Worm (Caenorhabditis elegans): Measurements from ENCODE around the gene nlp-78.

Gene nlp-78

ce11 chrII:9172849-9173248 is 36.9 kb downstream of the nlp-78 start, which contains the start of gene T23G7.2:
Gene T23G7.2 (minus strand): TSS chrII:9172949.
- TF ChIP-seq bed-2 (GFP tag; IDR thresholded peaks at IDR 0.05) (no peak), nfya-1 (tag; optimal IDR thresholded peaks at IDR 0.05; ENCODE audit: borderline replicate concordance, insufficient read depth) (peak; percentile 29)

DNA sequence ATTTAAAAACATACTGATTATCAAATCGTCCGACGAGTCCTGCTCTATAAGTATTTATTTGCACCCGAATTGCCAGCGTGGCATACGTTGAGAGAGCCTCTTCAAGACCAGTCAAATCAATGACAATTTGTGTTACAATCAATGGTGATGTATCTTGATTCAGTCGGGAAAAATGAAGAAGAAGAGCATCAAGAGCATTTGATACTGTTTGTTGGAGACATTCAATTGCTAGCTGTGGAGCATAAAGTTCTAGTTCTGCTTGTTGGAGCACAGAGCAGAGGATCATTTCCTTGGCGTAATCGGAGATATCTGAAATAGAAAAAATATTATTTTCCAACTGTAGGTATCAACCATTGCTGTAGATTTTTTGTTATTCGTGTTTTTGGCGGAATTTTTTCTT is 37.5 kb downstream of the nlp-78 start:
- TF ChIP-seq F33H1.4 (GFP tag; IDR thresholded peaks at IDR 0.05), result no peak
- no peak for TF ChIP-seq ztf-18 (tag; optimal IDR thresholded peaks at IDR 0.05)
- TF ChIP-seq aptf-2 (GFP tag; conservative IDR thresholded peaks at IDR 0.05), result no peak
- TF ChIP-seq bed-1 (GFP tag; IDR thresholded peaks at IDR 0.05), result no peak
- no peak for TF ChIP-seq K12H6.12 (tag; optimal IDR thresholded peaks at IDR 0.05)
- no peak for TF ChIP-seq snpc-1.3 (tag; optimal IDR thresholded peaks at IDR 0.05; ENCODE audit: insufficient read depth)
- TF ChIP-seq Y53F4B.3 (GFP tag; IDR thresholded peaks at IDR 0.05), result no peak
- no peak for TF ChIP-seq lsy-27 (tag; optimal IDR thresholded peaks at IDR 0.05; ENCODE audit: borderline replicate concordance, insufficient read depth)
- no peak for TF ChIP-seq snpc-1.1 (tag; optimal IDR thresholded peaks at IDR 0.05; ENCODE audit: insufficient read depth)
- no peak for TF ChIP-seq egrh-3 (GFP tag; IDR thresholded peaks at IDR 0.05)
- no peak for TF ChIP-seq lin-26 (GFP tag; IDR thresholded peaks at IDR 0.05)
- TF ChIP-seq nhr-120 (GFP tag; IDR thresholded peaks at IDR 0.05), result no peak
- no peak for TF ChIP-seq F39B2.1 (GFP tag; IDR thresholded peaks at IDR 0.05)
- no peak for TF ChIP-seq pha-4 (tag; optimal IDR thresholded peaks at IDR 0.05)
- TF ChIP-seq F57C9.4 (tag; optimal IDR thresholded peaks at IDR 0.05), result no peak
- TF ChIP-seq egl-18 (GFP tag; IDR thresholded peaks at IDR 0.05), result no peak
- no peak for TF ChIP-seq lag-1 (GFP tag; IDR thresholded peaks at IDR 0.05)

- TF ChIP-seq Y67H2A.10 (GFP tag; conservative IDR thresholded peaks at IDR 0.05) (no peak), bed-2 (GFP tag; IDR thresholded peaks at IDR 0.05) (no peak), mcd-1 (GFP tag; IDR thresholded peaks at IDR 0.05) (no peak), pha-4 (tag; optimal IDR thresholded peaks at IDR 0.05) (no peak), nhr-179 (tag; optimal IDR thresholded peaks at IDR 0.05) (no peak), B0336.3 (GFP tag; IDR thresholded peaks at IDR 0.05) (no peak), attf-3 (GFP tag; conservative IDR thresholded peaks at IDR 0.05) (no peak), F22D6.2 (tag; optimal IDR thresholded peaks at IDR 0.05) (no peak), lag-1 (GFP tag; IDR thresholded peaks at IDR 0.05) (no peak), C17E4.6 (GFP tag; IDR thresholded peaks at IDR 0.05) (no peak), gei-17 (GFP tag; optimal IDR thresholded peaks at IDR 0.05) (no peak), B0261.1 (tag; optimal IDR thresholded peaks at IDR 0.05) (no peak), madf-10 (tag; optimal IDR thresholded peaks at IDR 0.05) (no peak), hrde-1 (tag; optimal IDR thresholded peaks at IDR 0.05; ENCODE audit: borderline replicate concordance) (no peak), let-607 (tag; optimal IDR thresholded peaks at IDR 0.05) (no peak), ets-4 (GFP tag; optimal IDR thresholded peaks at IDR 0.05) (no peak)
Measured at ce11 chrII:9176523-9176922, 40.5 kb downstream of the nlp-78 start.

DNA sequence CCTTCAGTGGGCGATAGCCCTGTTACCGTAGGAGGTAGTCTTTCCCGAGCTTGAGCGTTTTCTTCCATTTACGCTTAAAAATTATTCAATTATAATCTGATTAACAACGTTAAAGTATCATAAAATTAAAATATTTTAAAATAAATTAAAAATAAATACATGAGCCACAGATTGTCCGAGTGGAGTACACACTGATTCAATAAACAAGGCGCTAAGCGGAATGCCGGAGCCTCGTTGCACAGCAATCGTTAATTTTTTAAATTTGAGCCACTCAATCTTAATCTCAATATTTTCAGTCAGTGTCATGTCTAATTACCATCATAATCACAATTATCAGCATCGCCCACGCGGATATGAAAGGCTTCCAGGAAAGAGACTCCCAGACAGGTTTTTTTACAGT is 41.1 kb downstream of the nlp-78 start, which contains the start of the genes sec-5 and pir-1:
Gene sec-5 (minus strand): TSS at position 73 of the 400 bp plus-strand sequence.
Gene pir-1 (plus strand): TSS at position 221 of the 400 bp plus-strand sequence.
- TF ChIP-seq pha-4 (tag; optimal IDR thresholded peaks at IDR 0.05) (no peak), F49E8.2 (tag; optimal IDR thresholded peaks at IDR 0.05; ENCODE audit: insufficient read depth) (no peak), mes-4 (tag; optimal IDR thresholded peaks at IDR 0.05) (no peak), nhr-179 (tag; optimal IDR thresholded peaks at IDR 0.05) (no peak), repo-1 (tag; optimal IDR thresholded peaks at IDR 0.05) (no peak), egl-44 (GFP tag; IDR thresholded peaks at IDR 0.05) (no peak), madf-10 (tag; optimal IDR thresholded peaks at IDR 0.05) (no peak), hsf-1 (GFP tag; IDR thresholded peaks at IDR 0.05) (no peak), akir-1 (GFP tag; optimal IDR thresholded peaks at IDR 0.05) (no peak), lin-54 (GFP tag; optimal IDR thresholded peaks at IDR 0.05) (peak; percentile 7), attf-3 (GFP tag; conservative IDR thresholded peaks at IDR 0.05) (peak; percentile 96), ztf-18 (tag; optimal IDR thresholded peaks at IDR 0.05) (no peak)
